Fruit fly (Drosophila melanogaster): Measurements from ENCODE around the gene ana1.

dm6 chr3R:24568251-24568932 lies 38.0 kb downstream of the ana1 start:
- no peak for TF ChIP-seq Myc (optimal IDR thresholded peaks at IDR 0.05)
- no peak for TF ChIP-seq Hr78 (GFP tag; optimal IDR thresholded peaks at IDR 0.05)
- TF ChIP-seq h (GFP tag; optimal IDR thresholded peaks at IDR 0.05) = peak; percentile 90
- no peak for TF ChIP-seq tai (GFP tag; optimal IDR thresholded peaks at IDR 0.05)
- TF ChIP-seq usp (GFP tag; optimal IDR thresholded peaks at IDR 0.05) = no peak
- no peak for TF ChIP-seq woc (GFP tag; optimal IDR thresholded peaks at IDR 0.05)
- TF ChIP-seq Sp1 (GFP tag; optimal IDR thresholded peaks at IDR 0.05) = no peak
- no peak for TF ChIP-seq CG9705 (GFP tag; optimal IDR thresholded peaks at IDR 0.05)
- TF ChIP-seq rgr (GFP tag; optimal IDR thresholded peaks at IDR 0.05) = no peak
- no peak for TF ChIP-seq Abd-B (GFP tag; optimal IDR thresholded peaks at IDR 0.05)
